Worm (Caenorhabditis elegans) whole organism, late embryonic: ENCODE data around the gene gcc-1.

Experiments used
- C08G9.2 ChIP-seq: sonication (generic microtip); optimal IDR thresholded peaks from 2 replicates; lab custom pipeline; 2016; ENCODE audit warnings: mild to moderate bottlenecking, missing genetic modification characterization, moderate library complexity, missing compliant biosample characterization
- C38D4.7 ChIP-seq: fragments of 200-800 bp; sonication (Bioruptor generic); optimal IDR thresholded peaks from 2 replicates; lab custom pipeline; 2018; ENCODE audit warnings: mild to moderate bottlenecking, missing genetic modification characterization, moderate library complexity, missing compliant biosample characterization
- K02D7.2 ChIP-seq: sonication (generic microtip); optimal IDR thresholded peaks from 2 replicates; lab custom pipeline; 2017; ENCODE audit warnings: mild to moderate bottlenecking, missing genetic modification characterization, missing compliant biosample characterization
- Y22D7AL.16 ChIP-seq: sonication (generic microtip); optimal IDR thresholded peaks from 2 replicates; lab custom pipeline; 2016; ENCODE audit warnings: missing genetic modification characterization, missing compliant biosample characterization
- ama-1 ChIP-seq: fragments of 150-350 bp; optimal IDR thresholded peaks from 2 replicates; lab custom pipeline; 2014
- ceh-2 ChIP-seq: sonication (generic microtip); optimal IDR thresholded peaks from 2 replicates; lab custom pipeline; 2016; ENCODE audit warnings: missing genotype, missing genetic modification characterization, missing compliant biosample characterization
- ceh-22 ChIP-seq: sonication (generic microtip); optimal IDR thresholded peaks from 2 replicates; lab custom pipeline; 2017; ENCODE audit warnings: missing biosample characterization, missing genetic modification characterization
- ceh-24 ChIP-seq: sonication (generic microtip); optimal IDR thresholded peaks from 2 replicates; lab custom pipeline; 2016; ENCODE audit warnings: mild to moderate bottlenecking, missing genetic modification characterization, missing compliant biosample characterization
- ceh-31 ChIP-seq: sonication (generic microtip); optimal IDR thresholded peaks from 2 replicates; lab custom pipeline; 2016; ENCODE audit warnings: missing genetic modification characterization, missing compliant biosample characterization
- ceh-9 ChIP-seq: sonication (generic microtip); optimal IDR thresholded peaks from 2 replicates; lab custom pipeline; 2016; ENCODE audit warnings: mild to moderate bottlenecking, missing genetic modification characterization, inconsistent platforms, missing compliant biosample characterization
- dmd-4 ChIP-seq: sonication (generic microtip); optimal IDR thresholded peaks from 2 replicates; lab custom pipeline; 2016; ENCODE audit warnings: borderline replicate concordance, missing genetic modification characterization, missing compliant biosample characterization
- dve-1 ChIP-seq: sonication (generic microtip); optimal IDR thresholded peaks from 2 replicates; lab custom pipeline; 2017; ENCODE audit warnings: antibody characterized with exemption, mild to moderate bottlenecking, missing genetic modification characterization, missing compliant biosample characterization
- elt-4 ChIP-seq: sonication (generic microtip); optimal IDR thresholded peaks from 2 replicates; lab custom pipeline; 2016; ENCODE audit warnings: missing genetic modification characterization, missing compliant biosample characterization
- eyg-1 ChIP-seq: sonication (generic microtip); optimal IDR thresholded peaks from 2 replicates; lab custom pipeline; 2016; ENCODE audit warnings: missing genotype, missing genetic modification characterization, missing compliant biosample characterization
- fkh-10 ChIP-seq: fragments of 150-350 bp; optimal IDR thresholded peaks from 2 replicates; lab custom pipeline; 2014; ENCODE audit warnings: missing biosample characterization, missing genetic modification reagents, missing genetic modification characterization
- fkh-6 ChIP-seq: sonication (generic microtip); optimal IDR thresholded peaks from 2 replicates; lab custom pipeline; 2016; ENCODE audit warnings: missing genetic modification characterization, missing compliant biosample characterization
- gmeb-2 ChIP-seq: sonication (generic microtip); optimal IDR thresholded peaks from 2 replicates; lab custom pipeline; 2016; ENCODE audit warnings: missing genetic modification characterization, inconsistent platforms, missing compliant biosample characterization
- hlh-30 ChIP-seq: sonication (generic microtip); optimal IDR thresholded peaks from 2 replicates; lab custom pipeline; 2017; ENCODE audit warnings: antibody characterized with exemption, missing genetic modification characterization, missing compliant biosample characterization; ENCODE audit not compliant: insufficient read depth
- hlh-6 ChIP-seq: sonication (generic microtip); optimal IDR thresholded peaks from 2 replicates; lab custom pipeline; 2016; ENCODE audit warnings: missing genotype, missing genetic modification characterization, missing compliant biosample characterization
- lim-6 ChIP-seq: sonication (generic microtip); optimal IDR thresholded peaks from 2 replicates; lab custom pipeline; 2016; ENCODE audit warnings: missing genetic modification characterization, missing compliant biosample characterization
- madf-2 ChIP-seq: sonication (generic microtip); optimal IDR thresholded peaks from 2 replicates; lab custom pipeline; 2017; ENCODE audit warnings: missing genetic modification characterization, missing compliant biosample characterization
- nhr-232 ChIP-seq: sonication (generic microtip); optimal IDR thresholded peaks from 2 replicates; lab custom pipeline; 2016; ENCODE audit warnings: missing genetic modification characterization, missing compliant biosample characterization
- pha-2 ChIP-seq: sonication (generic microtip); optimal IDR thresholded peaks from 2 replicates; lab custom pipeline; 2017; ENCODE audit warnings: mild to moderate bottlenecking, missing genetic modification characterization, missing compliant biosample characterization
- pha-4 ChIP-seq: fragments of 150-350 bp; optimal IDR thresholded peaks from 2 replicates; lab custom pipeline; 2018; ENCODE audit warnings: missing biosample characterization, missing genetic modification reagents, missing genetic modification characterization
- pqm-1 ChIP-seq: sonication (generic microtip); optimal IDR thresholded peaks from 2 replicates; lab custom pipeline; 2016; ENCODE audit warnings: missing genetic modification characterization, missing compliant biosample characterization
- pros-1 ChIP-seq: fragments of 150-350 bp; optimal IDR thresholded peaks from 2 replicates; lab custom pipeline; 2014; ENCODE audit warnings: missing biosample characterization, missing genetic modification reagents, missing genetic modification characterization
- ref-2 ChIP-seq: sonication (generic microtip); optimal IDR thresholded peaks from 2 replicates; lab custom pipeline; 2016; ENCODE audit warnings: missing genetic modification characterization, missing compliant biosample characterization
- sox-4 ChIP-seq: sonication (generic microtip); optimal IDR thresholded peaks from 2 replicates; lab custom pipeline; 2017; ENCODE audit warnings: mild to moderate bottlenecking, missing genetic modification characterization, inconsistent platforms, missing compliant biosample characterization
- tbx-2 ChIP-seq: sonication (generic microtip); optimal IDR thresholded peaks from 2 replicates; lab custom pipeline; 2016; ENCODE audit warnings: missing genetic modification characterization, missing compliant biosample characterization
- tbx-7 ChIP-seq: sonication (generic microtip); optimal IDR thresholded peaks from 2 replicates; lab custom pipeline; 2016; ENCODE audit warnings: missing genotype, missing genetic modification characterization, missing compliant biosample characterization
- unc-42 ChIP-seq: sonication (generic microtip); optimal IDR thresholded peaks from 2 replicates; lab custom pipeline; 2016; ENCODE audit warnings: missing genotype, missing genetic modification characterization, missing compliant biosample characterization
- unc-55 ChIP-seq: sonication (generic microtip); optimal IDR thresholded peaks from 2 replicates; lab custom pipeline; 2017; ENCODE audit warnings: missing biosample characterization, missing genetic modification reagents, missing genetic modification characterization
- unc-86 ChIP-seq: sonication (generic microtip); optimal IDR thresholded peaks from 2 replicates; lab custom pipeline; 2016; ENCODE audit warnings: missing genetic modification characterization, missing compliant biosample characterization

The gcc-1 gene

DNA sequence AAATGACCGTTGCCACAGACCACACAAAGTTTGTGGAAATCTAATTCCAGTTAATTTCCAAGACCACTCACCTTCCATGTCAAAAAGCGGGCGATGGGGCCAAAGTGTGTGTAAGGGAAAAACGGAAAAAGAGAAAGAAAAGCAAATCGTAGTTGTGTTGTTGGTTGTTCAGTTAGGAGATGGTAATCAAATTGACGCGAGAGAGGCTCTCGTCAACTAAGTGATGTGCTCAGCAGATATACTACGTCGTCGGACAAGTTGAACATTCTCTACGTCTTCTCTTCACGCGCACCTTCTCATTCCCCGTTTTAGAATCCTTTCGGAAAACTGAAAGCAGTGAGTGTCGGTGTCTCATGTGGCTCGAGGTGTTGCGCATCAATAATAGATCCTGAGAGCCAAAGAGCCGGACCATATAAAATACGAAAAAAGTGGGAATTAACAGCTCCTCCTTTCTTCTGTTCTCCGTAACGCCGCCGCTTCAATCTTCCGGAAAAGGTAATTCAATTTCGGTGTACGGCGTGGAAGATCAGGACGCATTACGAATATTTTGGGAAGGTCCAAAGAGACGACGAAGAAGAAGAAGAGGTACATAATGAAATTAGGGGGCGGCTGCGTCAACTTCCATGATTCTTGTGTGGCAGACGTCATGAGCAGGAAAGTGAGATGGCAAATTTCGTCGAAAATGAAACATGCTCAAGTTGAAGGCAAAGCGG, 31.8 kb downstream of the gcc-1 start:
- no peak for TF ChIP-seq ceh-24 (tag; lab: Kevin White, UChicago)
- no peak for TF ChIP-seq dve-1 (tag; lab: Kevin White, UChicago)
- TF ChIP-seq C08G9.2 (tag; lab: Kevin White, UChicago), result no peak
- no peak for TF ChIP-seq dmd-4 (tag; lab: Kevin White, UChicago)
- peak; percentile 28 for TF ChIP-seq ceh-31 (tag; lab: Kevin White, UChicago)
- TF ChIP-seq hlh-6, result no peak
- no peak for TF ChIP-seq sox-4
- no peak for TF ChIP-seq gmeb-2 (tag; lab: Kevin White, UChicago)
- TF ChIP-seq unc-86 (tag; lab: Kevin White, UChicago), result no peak
- TF ChIP-seq pha-4 (tag; lab: Kevin White, UChicago), result no peak
- peak; percentile 23 for TF ChIP-seq fkh-10 (GFP tag; lab: Kevin White, UChicago)
- TF ChIP-seq unc-42 (tag; lab: Kevin White, UChicago), result peak; percentile 94
- no peak for TF ChIP-seq pqm-1
- TF ChIP-seq eyg-1 (tag; lab: Kevin White, UChicago), result no peak
- TF ChIP-seq lim-6 (tag; lab: Kevin White, UChicago), result no peak
- TF ChIP-seq madf-2 (tag; lab: Kevin White, UChicago), result no peak
- no peak for TF ChIP-seq nhr-232 (tag; lab: Kevin White, UChicago)
- TF ChIP-seq ref-2, result no peak

- no peak for TF ChIP-seq pqm-1
- TF ChIP-seq unc-42 (tag; lab: Kevin White, UChicago), result peak; percentile 60
- TF ChIP-seq ceh-31 (tag; lab: Kevin White, UChicago), result peak; percentile 10
- TF ChIP-seq K02D7.2 (tag; lab: Kevin White, UChicago), result no peak
- TF ChIP-seq pros-1 (tag; lab: Kevin White, UChicago), result no peak
- no peak for TF ChIP-seq ceh-22 (tag; lab: Kevin White, UChicago)
- no peak for TF ChIP-seq elt-4 (tag; lab: Kevin White, UChicago)
These were observed 37.6 kb downstream of the gcc-1 start for ce11 chrX:3197319-3197718.

- TF ChIP-seq pha-4 (tag; lab: Kevin White, UChicago), result no peak
- TF ChIP-seq unc-42 (tag; lab: Kevin White, UChicago), result peak; percentile 7
- no peak for TF ChIP-seq tbx-7 (tag; lab: Kevin White, UChicago)
- no peak for TF ChIP-seq nhr-232 (tag; lab: Kevin White, UChicago)
- TF ChIP-seq fkh-6 (tag; lab: Kevin White, UChicago), result no peak
These were observed 39.5 kb downstream of the gcc-1 start, which contains the start of gene fax-1 for ce11 chrX:3199249-3199648. TSS of gene fax-1 (minus strand) at chrX:3199349.

- TF ChIP-seq fkh-6 (tag; lab: Kevin White, UChicago) (no peak), ceh-9 (no peak), unc-42 (tag; lab: Kevin White, UChicago) (peak; percentile 75)
- TF ChIP-seq, all 69 proteins: peak for 1
These were observed 42.6 kb downstream of the gcc-1 start for ce11 chrX:3202350-3202749.

DNA sequence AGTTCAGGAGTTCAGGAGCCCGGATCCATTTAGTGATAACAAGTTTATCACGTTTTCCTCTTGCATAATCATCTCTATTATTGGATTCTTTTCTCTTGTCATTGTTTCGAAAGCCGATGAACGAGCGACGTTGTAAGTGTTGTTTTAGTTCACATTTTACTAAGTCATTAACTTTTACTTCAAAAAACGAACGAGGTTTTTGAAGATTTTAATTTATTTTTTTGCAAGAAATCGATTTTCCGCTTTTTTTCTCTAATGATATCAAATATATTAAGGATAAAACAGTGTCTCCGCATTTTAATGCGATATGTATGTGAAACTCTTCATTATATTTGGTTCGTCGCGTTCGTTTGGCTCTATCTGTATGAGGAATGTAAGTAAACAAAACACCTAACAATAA, 45.0 kb downstream of the gcc-1 start, which contains the start of gene F28B4.1:
F28B4.1 (plus strand) TSS at position 301 of the 400 bp plus-strand sequence.
- TF ChIP-seq ceh-2 (no peak), tbx-2 (tag; lab: Kevin White, UChicago) (no peak), Y22D7AL.16 (tag; lab: Kevin White, UChicago) (no peak), unc-55 (GFP tag; lab: Kevin White, UChicago) (no peak), dve-1 (tag; lab: Kevin White, UChicago) (no peak), C38D4.7 (GFP tag; lab: Kevin White, UChicago) (no peak), ama-1 (no peak), pha-2 (no peak), hlh-30 (tag; lab: Kevin White, UChicago) (no peak), pha-4 (tag; lab: Kevin White, UChicago) (no peak)
